Worm (Caenorhabditis elegans): ENCODE results near the gene unc-105.

DNA sequence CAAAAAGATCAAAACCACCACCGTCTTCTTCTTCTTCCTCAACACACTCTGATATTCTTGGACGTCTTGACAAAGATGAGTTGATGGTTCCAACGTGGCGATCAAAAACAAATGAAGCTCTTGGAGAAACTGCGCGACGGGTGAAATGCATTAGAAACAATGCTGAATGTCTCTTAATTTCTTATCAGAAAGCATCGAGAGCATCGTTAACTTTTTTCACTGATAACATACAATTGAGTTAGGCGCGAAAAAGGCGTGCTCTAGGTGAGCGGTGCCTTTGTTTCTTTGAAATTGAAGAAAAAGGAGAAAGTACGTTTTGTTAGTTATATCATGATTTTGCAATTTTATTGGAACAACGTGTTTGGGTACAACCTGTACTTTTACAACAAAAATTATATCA lies 43.0 kb upstream of the unc-105 start, which contains the start of gene gpcp-2:
- TF ChIP-seq ama-1 (optimal IDR thresholded peaks at IDR 0.05) (no peak), sox-2 (GFP tag; IDR thresholded peaks at IDR 0.05) (no peak), pqm-1 (tag; optimal IDR thresholded peaks at IDR 0.05) (no peak), nhr-11 (tag; optimal IDR thresholded peaks at IDR 0.05) (no peak), ceh-2 (tag; optimal IDR thresholded peaks at IDR 0.05) (no peak), ceh-24 (tag; optimal IDR thresholded peaks at IDR 0.05) (no peak), tbx-2 (tag; optimal IDR thresholded peaks at IDR 0.05) (no peak), unc-3 (GFP tag; conservative IDR thresholded peaks at IDR 0.05) (no peak), unc-3 (tag; optimal IDR thresholded peaks at IDR 0.05) (no peak), C08G9.2 (tag; optimal IDR thresholded peaks at IDR 0.05) (no peak), nfya-1 (tag; optimal IDR thresholded peaks at IDR 0.05) (no peak), ets-4 (tag; optimal IDR thresholded peaks at IDR 0.05) (no peak)

Measured in whole organism, late embryonic.